Fruit fly (Drosophila melanogaster) whole organism, wandering third instar larva: ENCODE data around the gene Mal-B1.

Experiments used
- Hnf4 ChIP-seq: fragments of 200-800 bp; sonication (Bioruptor generic); optimal IDR thresholded peaks from 2 replicates; lab custom pipeline; 2016; ENCODE audit warnings: missing biosample characterization, mild to moderate bottlenecking, missing genetic modification characterization
- Hr78 ChIP-seq: fragments of >200 bp; optimal IDR thresholded peaks from 2 replicates; lab custom pipeline; 2017; ENCODE audit warnings: missing biosample characterization, missing genetic modification characterization
- Hr83 ChIP-seq: fragments of 200-300 bp; sonication (Bioruptor generic); optimal IDR thresholded peaks from 2 replicates; lab custom pipeline; 2016; ENCODE audit warnings: missing biosample characterization, mild to moderate bottlenecking, missing genetic modification characterization, moderate library complexity; ENCODE audit not compliant: poor library complexity, severe bottlenecking
- ey ChIP-seq: fragments of 200-800 bp; sonication (Bioruptor generic); optimal IDR thresholded peaks from 2 replicates; lab custom pipeline; 2016; ENCODE audit warnings: missing biosample characterization, missing genetic modification characterization
- fru ChIP-seq: fragments of 200-800 bp; sonication (Bioruptor generic); optimal IDR thresholded peaks from 3 replicates; lab custom pipeline; 2016; ENCODE audit warnings: missing biosample characterization, mild to moderate bottlenecking, missing genetic modification characterization
- h ChIP-seq: fragments of 200-800 bp; sonication (Bioruptor generic); optimal IDR thresholded peaks from 3 replicates; lab custom pipeline; 2016; ENCODE audit warnings: missing biosample characterization, mild to moderate bottlenecking, missing genetic modification characterization
- lola ChIP-seq: fragments of >200 bp; optimal IDR thresholded peaks from 2 replicates; lab custom pipeline; 2017; ENCODE audit warnings: missing biosample characterization, missing genetic modification characterization
- pan ChIP-seq: fragments of >200 bp; optimal IDR thresholded peaks from 2 replicates; lab custom pipeline; 2017
- psq ChIP-seq: fragments of 200-800 bp; sonication (Bioruptor generic); optimal IDR thresholded peaks from 3 replicates; lab custom pipeline; 2017; ENCODE audit warnings: missing biosample characterization, mild to moderate bottlenecking, missing genetic modification characterization, moderate library complexity
- sage ChIP-seq: fragments of 200-800 bp; sonication (Bioruptor generic); optimal IDR thresholded peaks from 2 replicates; lab custom pipeline; 2016; ENCODE audit warnings: missing biosample characterization, mild to moderate bottlenecking, missing genetic modification characterization
- sv ChIP-seq: fragments of 200-800 bp; sonication (Bioruptor generic); optimal IDR thresholded peaks from 3 replicates; lab custom pipeline; 2016; ENCODE audit warnings: missing biosample characterization, missing genetic modification characterization
- tai ChIP-seq: sonication (Bioruptor generic); optimal IDR thresholded peaks from 2 replicates; lab custom pipeline; 2016; ENCODE audit warnings: missing biosample characterization, missing genetic modification characterization
- usp ChIP-seq: fragments of >200 bp; optimal IDR thresholded peaks from 2 replicates; lab custom pipeline; 2017; ENCODE audit warnings: missing biosample characterization, missing genetic modification characterization
- woc ChIP-seq: sonication (Bioruptor generic); optimal IDR thresholded peaks from 2 replicates; lab custom pipeline; 2016; ENCODE audit warnings: missing biosample characterization, mild to moderate bottlenecking, missing genetic modification characterization

- TF ChIP-seq h (no peak), Hr83 (GFP tag; lab: Kevin White, UChicago) (no peak), sv (GFP tag; lab: Kevin White, UChicago) (no peak), fru (GFP tag; lab: Kevin White, UChicago) (no peak), usp (GFP tag; lab: Kevin White, UChicago) (no peak), Hr78 (GFP tag; lab: Kevin White, UChicago) (no peak), Hnf4 (GFP tag; lab: Kevin White, UChicago) (no peak), woc (GFP tag; lab: Kevin White, UChicago) (no peak), pan (no peak), lola (no peak), sage (no peak), psq (GFP tag; lab: Kevin White, UChicago) (peak; percentile 70), ey (GFP tag; lab: Kevin White, UChicago) (no peak), tai (GFP tag; lab: Kevin White, UChicago) (no peak)
These were observed 42.6 kb upstream of the Mal-B1 start for dm6 chr2L:11804228-11805044.
